Worm (Caenorhabditis elegans) whole organism, L2 larva: ENCODE results near the gene haly-1.

Source experiments
- ZK546.5 ChIP-seq: sonication (generic microtip); optimal IDR thresholded peaks from 2 replicates; lab custom pipeline; 2017; ENCODE audit warnings: missing biosample characterization, missing genetic modification characterization
- elt-3 ChIP-seq: sonication (generic microtip); optimal IDR thresholded peaks from 2 replicates; lab custom pipeline; 2017; ENCODE audit warnings: missing biosample characterization, missing genetic modification characterization
- fos-1 ChIP-seq: fragments of 150-350 bp; optimal IDR thresholded peaks from 2 replicates; lab custom pipeline; 2014; ENCODE audit warnings: missing biosample characterization, missing genetic modification characterization
- lin-11 ChIP-seq: fragments of 150-350 bp; sonication (generic microtip); optimal IDR thresholded peaks from 2 replicates; lab custom pipeline; 2014; ENCODE audit warnings: missing biosample characterization, missing genetic modification characterization, inconsistent platforms, mixed read lengths
- mab-5 ChIP-seq: fragments of 150-350 bp; optimal IDR thresholded peaks from 2 replicates; lab custom pipeline; 2014; ENCODE audit warnings: missing biosample characterization, missing genetic modification characterization
- mbf-1 ChIP-seq: sonication (generic microtip); optimal IDR thresholded peaks from 2 replicates; lab custom pipeline; 2017; ENCODE audit warnings: missing biosample characterization, missing genetic modification characterization
- nhr-237 ChIP-seq: fragments of 150-350 bp; optimal IDR thresholded peaks from 2 replicates; lab custom pipeline; 2014; ENCODE audit warnings: missing biosample characterization, missing genetic modification characterization
- skn-1 ChIP-seq: sonication (generic microtip); optimal IDR thresholded peaks from 2 replicates; lab custom pipeline; 2017; ENCODE audit warnings: missing biosample characterization, missing genetic modification characterization
- snpc-4 ChIP-seq: fragments of 150-350 bp; optimal IDR thresholded peaks from 2 replicates; lab custom pipeline; 2014; ENCODE audit warnings: missing biosample characterization, missing genetic modification characterization
- unc-62 ChIP-seq: fragments of 150-350 bp; optimal IDR thresholded peaks from 2 replicates; lab custom pipeline; 2014; ENCODE audit warnings: missing biosample characterization, missing genetic modification reagents, missing genetic modification characterization
- ztf-11 ChIP-seq: sonication (generic microtip); optimal IDR thresholded peaks from 2 replicates; lab custom pipeline; 2017; ENCODE audit warnings: missing biosample characterization, missing genetic modification characterization

- TF ChIP-seq elt-3 (tag; lab: Kevin White, UChicago): no peak
- TF ChIP-seq mbf-1 (tag; lab: Kevin White, UChicago): no peak
- TF ChIP-seq lin-11: no peak
- no peak for TF ChIP-seq unc-62
- no peak for TF ChIP-seq skn-1 (tag; lab: Kevin White, UChicago)
- no peak for TF ChIP-seq fos-1 (tag; lab: Kevin White, UChicago)
- TF ChIP-seq nhr-237 (tag; lab: Kevin White, UChicago): no peak
- no peak for TF ChIP-seq mab-5
- no peak for TF ChIP-seq snpc-4 (tag; lab: Kevin White, UChicago)
- no peak for TF ChIP-seq ZK546.5 (tag; lab: Kevin White, UChicago)
- TF ChIP-seq ztf-11 (tag; lab: Kevin White, UChicago): no peak
Measured at ce11 chrX:10880509-10880908, 15.9 kb downstream of the haly-1 start, which contains the start of gene T21E8.4.
